Worm (Caenorhabditis elegans) whole organism, early embryonic: ENCODE results near the gene col-157.
"Not testable (repeated sequence)": the region's sequence is repeated elsewhere in the genome, so short reads cannot be mapped to it uniquely, and the experiment has no call there.

Experiments used
- B0310.2 ChIP-seq: sonication (generic microtip); optimal IDR thresholded peaks from 2 replicates; lab custom pipeline; 2016; ENCODE audit warnings: mild to moderate bottlenecking, missing genetic modification characterization, missing compliant biosample characterization
- F13C5.2 ChIP-seq: sonication (generic microtip); optimal IDR thresholded peaks from 2 replicates; lab custom pipeline; 2017; ENCODE audit warnings: mild to moderate bottlenecking, missing genetic modification characterization, inconsistent platforms, missing compliant biosample characterization
- aly-1 ChIP-seq: sonication (generic microtip); optimal IDR thresholded peaks from 2 replicates; lab custom pipeline; 2016; ENCODE audit warnings: missing genetic modification characterization, missing compliant biosample characterization
- ama-1 ChIP-seq: fragments of 150-350 bp; optimal IDR thresholded peaks from 2 replicates; lab custom pipeline; 2014
- ceh-13 ChIP-seq: fragments of 200-800 bp; sonication (Bioruptor generic); optimal IDR thresholded peaks from 2 replicates; lab custom pipeline; 2018; ENCODE audit warnings: mild to moderate bottlenecking, missing genetic modification characterization, missing compliant biosample characterization
- ceh-36 ChIP-seq: sonication (generic microtip); optimal IDR thresholded peaks from 2 replicates; lab custom pipeline; 2016; ENCODE audit warnings: missing genetic modification characterization, inconsistent platforms, missing compliant biosample characterization
- ets-7 ChIP-seq: sonication (generic microtip); optimal IDR thresholded peaks from 2 replicates; lab custom pipeline; 2016; ENCODE audit warnings: missing genotype, missing genetic modification characterization, missing compliant biosample characterization
- flt-1 ChIP-seq: fragments of 200-800 bp; sonication (Bioruptor generic); IDR thresholded peaks from 2 replicates; pipeline ENCODE4 v1.3.6; 2022; ENCODE audit warnings: missing genetic modification characterization, missing compliant biosample characterization
- hmbx-1 ChIP-seq: sonication (generic microtip); optimal IDR thresholded peaks from 2 replicates; lab custom pipeline; 2016; ENCODE audit warnings: mild to moderate bottlenecking, missing genetic modification characterization, missing compliant biosample characterization
- hmg-4 ChIP-seq: fragments of 200-800 bp; sonication (Bioruptor generic); optimal IDR thresholded peaks from 2 replicates; lab custom pipeline; 2018; ENCODE audit warnings: mild to moderate bottlenecking, missing genetic modification characterization, missing compliant biosample characterization
- hnd-1 ChIP-seq: sonication (generic microtip); optimal IDR thresholded peaks from 2 replicates; lab custom pipeline; 2016; ENCODE audit warnings: missing genetic modification characterization, missing compliant biosample characterization
- pes-1 ChIP-seq: fragments of 200-800 bp; sonication (Bioruptor generic); IDR thresholded peaks from 2 replicates; pipeline ENCODE4 v1.3.6; 2022; ENCODE audit warnings: missing genetic modification reagents, missing genetic modification characterization, missing compliant biosample characterization
- scrt-1 ChIP-seq: fragments of 200-800 bp; sonication (Bioruptor generic); IDR thresholded peaks from 2 replicates; pipeline ENCODE4 v1.3.6; 2022; ENCODE audit warnings: missing genetic modification characterization, missing compliant biosample characterization
- sea-1 ChIP-seq: fragments of 200-800 bp; sonication (Bioruptor generic); conservative IDR thresholded peaks from 2 replicates; pipeline ENCODE4 v1.3.6; 2022; ENCODE audit warnings: missing genetic modification characterization, missing compliant biosample characterization
- tbx-11 ChIP-seq: fragments of 200-800 bp; sonication (Bioruptor generic); IDR thresholded peaks from 2 replicates; pipeline ENCODE4 v1.3.6; 2022; ENCODE audit warnings: missing genetic modification characterization, missing compliant biosample characterization
- tbx-37 ChIP-seq: fragments of 200-800 bp; sonication (Bioruptor generic); conservative IDR thresholded peaks from 2 replicates; pipeline ENCODE4 v1.3.6; 2022; ENCODE audit warnings: missing genetic modification reagents, missing genetic modification characterization, missing compliant biosample characterization
- tra-4 ChIP-seq: sonication (generic microtip); optimal IDR thresholded peaks from 2 replicates; lab custom pipeline; 2017; ENCODE audit warnings: missing genetic modification characterization, missing compliant biosample characterization

Gene col-157

DNA sequence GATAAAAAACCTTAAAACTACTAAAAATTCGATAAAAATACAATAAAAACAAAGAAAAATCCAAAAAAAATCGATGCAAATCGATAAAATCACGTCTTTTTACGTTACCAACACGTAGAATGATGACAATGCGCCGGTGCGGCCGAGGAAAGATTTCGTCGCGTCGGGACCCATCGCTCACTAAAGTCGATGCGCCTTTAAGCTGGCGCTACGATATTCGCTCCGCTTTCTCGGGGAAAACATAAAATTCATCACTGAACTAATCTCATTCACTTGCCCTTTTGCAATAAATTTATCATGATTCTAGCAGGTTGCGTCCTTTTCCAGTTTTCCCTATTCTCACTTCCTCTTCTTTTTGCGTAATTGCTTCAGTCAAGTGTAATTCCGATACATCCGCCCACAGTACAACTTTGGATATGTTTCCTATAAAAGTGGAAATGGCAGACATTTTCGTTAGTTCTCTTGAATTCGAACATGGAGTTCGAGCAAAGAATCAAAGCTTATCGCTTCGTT is at the start of gene col-157:
Gene col-157, plus strand, starts transcription at position 463 of the 513 bp plus-strand sequence.
- not testable (repeated sequence) for TF ChIP-seq tra-4 (tag; lab: Kevin White, UChicago); tbx-37 (GFP tag; lab: Robert Waterston, UW); F13C5.2 (tag; lab: Kevin White, UChicago)

- TF ChIP-seq aly-1 (tag; lab: Kevin White, UChicago) = no peak
- no peak for TF ChIP-seq ama-1 (lab: Kevin White, UChicago)
- no peak for TF ChIP-seq tbx-11
- no peak for TF ChIP-seq ceh-36 (tag; lab: Kevin White, UChicago)
- TF ChIP-seq B0310.2 (tag; lab: Kevin White, UChicago) = no peak
- no peak for TF ChIP-seq tra-4 (tag; lab: Kevin White, UChicago)
- no peak for TF ChIP-seq pes-1
- TF ChIP-seq hnd-1 (tag; lab: Kevin White, UChicago) = no peak
- no peak for TF ChIP-seq F13C5.2 (tag; lab: Kevin White, UChicago)
- TF ChIP-seq ets-7 (tag; lab: Kevin White, UChicago) = no peak
- no peak for TF ChIP-seq tbx-37 (GFP tag; lab: Robert Waterston, UW)
- no peak for TF ChIP-seq hmg-4 (GFP tag; lab: Kevin White, UChicago)
- no peak for TF ChIP-seq scrt-1
- TF ChIP-seq flt-1 = no peak
- TF ChIP-seq hmbx-1 (tag; lab: Kevin White, UChicago) = no peak
- TF ChIP-seq sea-1 = no peak
- no peak for TF ChIP-seq ceh-13 (GFP tag; lab: Kevin White, UChicago)
These were observed 48.6 kb upstream of the col-157 start for ce11 chrV:11435242-11435641.

ce11 chrV:11436407-11436806 is 47.4 kb upstream of the col-157 start:
- TF ChIP-seq ets-7 (tag; lab: Kevin White, UChicago) (no peak), tbx-11 (no peak), tbx-37 (GFP tag; lab: Robert Waterston, UW) (no peak), ceh-13 (GFP tag; lab: Kevin White, UChicago) (no peak), ama-1 (lab: Kevin White, UChicago) (no peak), tra-4 (tag; lab: Kevin White, UChicago) (no peak), hnd-1 (tag; lab: Kevin White, UChicago) (no peak), scrt-1 (no peak), ceh-36 (tag; lab: Kevin White, UChicago) (no peak), hmg-4 (GFP tag; lab: Kevin White, UChicago) (no peak), aly-1 (tag; lab: Kevin White, UChicago) (no peak), F13C5.2 (tag; lab: Kevin White, UChicago) (no peak), hmbx-1 (tag; lab: Kevin White, UChicago) (no peak), sea-1 (no peak), flt-1 (no peak), B0310.2 (tag; lab: Kevin White, UChicago) (no peak), pes-1 (no peak)

- no peak for TF ChIP-seq tbx-11
- no peak for TF ChIP-seq tra-4 (tag; lab: Kevin White, UChicago)
- TF ChIP-seq ets-7 (tag; lab: Kevin White, UChicago) = no peak
- TF ChIP-seq sea-1 = no peak
- TF ChIP-seq ama-1 (lab: Kevin White, UChicago) = no peak
- no peak for TF ChIP-seq scrt-1
- TF ChIP-seq F13C5.2 (tag; lab: Kevin White, UChicago) = no peak
- TF ChIP-seq B0310.2 (tag; lab: Kevin White, UChicago) = no peak
- no peak for TF ChIP-seq flt-1
- no peak for TF ChIP-seq hnd-1 (tag; lab: Kevin White, UChicago)
- no peak for TF ChIP-seq hmbx-1 (tag; lab: Kevin White, UChicago)
- no peak for TF ChIP-seq pes-1
- no peak for TF ChIP-seq hmg-4 (GFP tag; lab: Kevin White, UChicago)
- TF ChIP-seq ceh-36 (tag; lab: Kevin White, UChicago) = no peak
- TF ChIP-seq ceh-13 (GFP tag; lab: Kevin White, UChicago) = no peak
- TF ChIP-seq aly-1 (tag; lab: Kevin White, UChicago) = no peak
These were observed 45.4 kb upstream of the col-157 start, which contains the start of gene dmsr-1 for ce11 chrV:11438464-11438863. TSS of gene dmsr-1 (plus strand) at chrV:11438764.

DNA sequence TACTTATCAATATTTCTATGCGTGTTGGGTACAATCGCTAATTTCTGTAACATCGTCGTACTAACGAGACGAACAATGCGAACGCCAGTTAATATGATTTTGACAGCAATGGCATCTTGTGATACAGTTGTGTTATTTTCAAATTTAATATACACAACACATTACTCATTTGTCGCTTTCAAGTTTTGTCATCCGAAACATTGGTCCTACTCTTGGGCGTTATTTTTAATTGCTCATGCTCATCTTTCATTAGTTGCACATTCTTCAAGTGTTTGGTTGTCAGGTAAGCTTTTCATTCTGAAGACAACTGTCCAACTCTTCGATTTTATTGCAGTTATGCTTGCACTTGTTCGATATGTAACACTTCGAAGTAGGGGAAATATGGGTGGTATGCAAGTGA is 44.6 kb upstream of the col-157 start:
- TF ChIP-seq ama-1 (lab: Kevin White, UChicago) (no peak), scrt-1 (no peak), pes-1 (no peak), F13C5.2 (tag; lab: Kevin White, UChicago) (no peak), tbx-11 (no peak), ets-7 (tag; lab: Kevin White, UChicago) (no peak), aly-1 (tag; lab: Kevin White, UChicago) (no peak), hmg-4 (GFP tag; lab: Kevin White, UChicago) (no peak), hnd-1 (tag; lab: Kevin White, UChicago) (no peak), B0310.2 (tag; lab: Kevin White, UChicago) (no peak), flt-1 (no peak), ceh-13 (GFP tag; lab: Kevin White, UChicago) (no peak), tbx-37 (GFP tag; lab: Robert Waterston, UW) (no peak), sea-1 (no peak), tra-4 (tag; lab: Kevin White, UChicago) (no peak), hmbx-1 (tag; lab: Kevin White, UChicago) (no peak), ceh-36 (tag; lab: Kevin White, UChicago) (no peak)

- TF ChIP-seq sea-1 = no peak
- TF ChIP-seq ceh-36 (tag; lab: Kevin White, UChicago) = no peak
- TF ChIP-seq F13C5.2 (tag; lab: Kevin White, UChicago) = no peak
- TF ChIP-seq flt-1 = no peak
- TF ChIP-seq scrt-1 = no peak
- no peak for TF ChIP-seq ets-7 (tag; lab: Kevin White, UChicago)
- TF ChIP-seq ceh-13 (GFP tag; lab: Kevin White, UChicago) = no peak
- no peak for TF ChIP-seq B0310.2 (tag; lab: Kevin White, UChicago)
- no peak for TF ChIP-seq pes-1
- TF ChIP-seq ama-1 (lab: Kevin White, UChicago) = no peak
- TF ChIP-seq hnd-1 (tag; lab: Kevin White, UChicago) = no peak
- no peak for TF ChIP-seq hmbx-1 (tag; lab: Kevin White, UChicago)
- TF ChIP-seq hmg-4 (GFP tag; lab: Kevin White, UChicago) = no peak
- no peak for TF ChIP-seq tbx-11
- TF ChIP-seq aly-1 (tag; lab: Kevin White, UChicago) = no peak
- TF ChIP-seq tbx-37 (GFP tag; lab: Robert Waterston, UW) = no peak
- no peak for TF ChIP-seq tra-4 (tag; lab: Kevin White, UChicago)
These were observed 40.3 kb upstream of the col-157 start, which contains the start of gene F57B7.2 for ce11 chrV:11443503-11443902. TSS of gene F57B7.2 (minus strand) at chrV:11443603.
